Fruit fly (Drosophila melanogaster) Kc167 (cell line): ENCODE data around the gene CG9801.

Experiments used
- Myc ChIP-seq: fragments of >200 bp; optimal IDR thresholded peaks from 2 replicates; lab custom pipeline; 2017; ENCODE audit warnings: missing external identifiers
- h ChIP-seq: fragments of >200 bp; optimal IDR thresholded peaks from 3 replicates; lab custom pipeline; 2018; ENCODE audit warnings: missing external identifiers
- insv ChIP-seq: fragments of >200 bp; optimal IDR thresholded peaks from 3 replicates; lab custom pipeline; 2018; ENCODE audit warnings: missing external identifiers
- psq ChIP-seq: fragments of >200 bp; optimal IDR thresholded peaks from 2 replicates; lab custom pipeline; 2017; ENCODE audit warnings: missing external identifiers
- ttk ChIP-seq: sonication (Bioruptor generic); optimal IDR thresholded peaks from 2 replicates; lab custom pipeline; 2017; ENCODE audit warnings: missing external identifiers

dm6 chr3R:8741941-8742340 is 5.5 kb downstream of the CG9801 start:
- no peak for TF ChIP-seq h (lab: Kevin White, UChicago)
- no peak for TF ChIP-seq insv (lab: Kevin White, UChicago)
- TF ChIP-seq Myc (lab: Kevin White, UChicago) = no peak
- TF ChIP-seq ttk (lab: Kevin White, UChicago) = no peak
- TF ChIP-seq psq = no peak
